Fruit fly (Drosophila melanogaster): ENCODE data around the gene CG15478.

The CG15478 gene

DNA sequence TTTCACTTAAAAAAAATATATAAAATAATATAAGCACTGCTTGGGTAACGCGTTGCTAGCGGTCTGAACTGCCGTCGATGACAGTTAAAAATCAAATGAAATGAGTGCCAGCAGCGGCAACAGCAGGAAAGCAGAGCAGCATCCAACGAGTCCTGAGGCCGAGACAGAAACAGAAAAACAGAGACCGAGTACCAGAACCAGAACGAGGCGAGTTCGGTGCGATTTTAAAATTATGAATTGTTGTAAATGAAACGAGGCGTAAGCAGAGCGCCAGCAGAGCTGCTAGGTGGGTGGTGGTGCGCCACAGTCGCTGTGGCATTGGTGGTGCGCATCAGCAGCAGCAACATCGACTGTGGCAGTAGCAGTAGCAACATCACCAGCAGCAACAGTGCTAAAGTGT, at the start of gene CG15478:
Gene CG15478, minus strand, starts transcription at position 101 of the 400 bp plus-strand sequence.
- TF ChIP-seq CG12768 (GFP tag; optimal IDR thresholded peaks at IDR 0.05) (no peak), Mnt (GFP tag; optimal IDR thresholded peaks at IDR 0.05) (no peak), pad (GFP tag; optimal IDR thresholded peaks at IDR 0.05) (no peak), CG7101 (tag; optimal IDR thresholded peaks at IDR 0.05) (no peak), Clk (GFP tag; optimal IDR thresholded peaks at IDR 0.05) (no peak), CG33017 (tag; optimal IDR thresholded peaks at IDR 0.05) (no peak), toe (GFP tag; optimal IDR thresholded peaks at IDR 0.05) (no peak), Hr96 (GFP tag; optimal IDR thresholded peaks at IDR 0.05) (no peak), ovo (GFP tag; optimal IDR thresholded peaks at IDR 0.05) (no peak), CG11617 (GFP tag; optimal IDR thresholded peaks at IDR 0.05) (no peak), kay (GFP tag; ENCODE audit: borderline replicate concordance) (no peak), CG1620 (GFP tag; optimal IDR thresholded peaks at IDR 0.05) (no peak), Crg-1 (GFP tag; optimal IDR thresholded peaks at IDR 0.05) (no peak), CG14711 (tag; optimal IDR thresholded peaks at IDR 0.05) (no peak), cnc (optimal IDR thresholded peaks at IDR 0.05) (no peak), CG5204 (GFP tag; optimal IDR thresholded peaks at IDR 0.05) (no peak), CG7045 (GFP tag; optimal IDR thresholded peaks at IDR 0.05) (no peak), cic (GFP tag; optimal IDR thresholded peaks at IDR 0.05) (no peak), tj (GFP tag; optimal IDR thresholded peaks at IDR 0.05) (no peak), bab1 (GFP tag; optimal IDR thresholded peaks at IDR 0.05) (no peak)

DNA sequence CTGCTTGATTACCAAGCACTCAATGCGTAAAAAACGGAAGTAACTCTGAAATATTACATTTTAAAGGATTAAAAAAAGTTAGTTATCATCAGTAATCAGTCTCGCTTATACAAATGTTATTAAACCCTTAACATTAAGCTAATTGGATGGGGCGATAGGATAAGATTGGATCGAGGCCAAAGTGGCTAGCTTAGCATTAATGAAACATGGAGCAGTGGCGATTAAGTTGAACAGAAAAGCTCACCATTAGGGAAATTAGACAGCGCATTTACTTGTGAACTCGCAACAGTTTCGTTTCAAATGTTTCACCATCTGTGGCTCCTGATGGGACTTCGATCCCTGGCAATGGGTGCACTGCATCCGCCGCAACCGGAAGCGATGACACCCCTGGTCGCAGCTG, 47.0 kb upstream of the CG15478 start, which contains the start of gene Ir7a:
Gene Ir7a, plus strand, starts transcription at position 301 of the 400 bp plus-strand sequence.
- no peak for TF ChIP-seq ovo (GFP tag; optimal IDR thresholded peaks at IDR 0.05)
- no peak for TF ChIP-seq cic (GFP tag; optimal IDR thresholded peaks at IDR 0.05)
- TF ChIP-seq CG5204 (GFP tag; optimal IDR thresholded peaks at IDR 0.05) = no peak
- no peak for TF ChIP-seq cnc (optimal IDR thresholded peaks at IDR 0.05)
- no peak for TF ChIP-seq Crg-1 (GFP tag; optimal IDR thresholded peaks at IDR 0.05)
- no peak for TF ChIP-seq CG12768 (GFP tag; optimal IDR thresholded peaks at IDR 0.05)
- no peak for TF ChIP-seq CG7045 (GFP tag; optimal IDR thresholded peaks at IDR 0.05)
- no peak for TF ChIP-seq CG14711 (tag; optimal IDR thresholded peaks at IDR 0.05)
- TF ChIP-seq Mnt (GFP tag; optimal IDR thresholded peaks at IDR 0.05) = no peak
- TF ChIP-seq toe (GFP tag; optimal IDR thresholded peaks at IDR 0.05) = no peak
- TF ChIP-seq Clk (GFP tag; optimal IDR thresholded peaks at IDR 0.05) = no peak

DNA sequence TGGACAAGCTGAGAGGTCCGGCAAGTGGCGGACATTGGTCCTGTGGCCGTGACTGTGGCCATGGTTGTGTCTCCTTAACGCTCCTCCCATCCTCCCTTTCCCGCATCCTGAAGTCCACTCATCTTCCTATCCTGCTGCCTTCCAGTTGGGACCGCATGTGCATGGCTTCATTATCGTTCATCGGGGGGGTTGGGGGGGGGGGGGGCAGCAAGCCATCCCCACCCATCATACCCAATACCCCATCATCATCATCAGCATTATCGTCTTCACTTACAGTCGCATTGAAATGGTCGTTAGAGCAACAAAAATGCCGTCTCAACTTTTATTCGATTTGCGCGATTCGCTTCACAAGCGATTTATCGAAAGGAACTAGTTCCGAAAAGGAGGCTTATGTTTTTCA, 28.6 kb upstream of the CG15478 start:
- no peak for TF ChIP-seq pad (GFP tag; optimal IDR thresholded peaks at IDR 0.05)
- TF ChIP-seq CG12768 (GFP tag; optimal IDR thresholded peaks at IDR 0.05) = no peak
- TF ChIP-seq Mnt (GFP tag; optimal IDR thresholded peaks at IDR 0.05) = no peak

DNA sequence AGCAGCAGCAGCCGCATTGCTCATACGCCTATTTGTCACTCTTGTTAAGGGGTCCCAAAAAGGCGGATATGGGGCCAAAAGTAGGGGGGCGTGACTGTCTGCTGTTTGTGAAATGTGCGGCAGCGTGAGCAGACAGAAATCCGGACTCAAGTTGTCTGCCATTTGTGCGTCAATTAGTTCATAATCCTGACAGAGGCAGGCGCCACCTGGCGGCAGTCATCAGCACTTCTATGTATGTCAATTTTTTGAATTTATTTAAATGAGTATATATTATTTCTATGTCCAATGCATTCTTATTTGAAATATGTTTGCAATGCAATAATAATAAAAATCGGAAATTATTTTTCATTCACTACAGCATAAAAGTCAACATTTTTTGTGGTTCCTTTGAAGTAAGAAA, 26.3 kb upstream of the CG15478 start:
- no peak for TF ChIP-seq cic (GFP tag; optimal IDR thresholded peaks at IDR 0.05)
- TF ChIP-seq Crg-1 (GFP tag; optimal IDR thresholded peaks at IDR 0.05) = no peak
- no peak for TF ChIP-seq CG12768 (GFP tag; optimal IDR thresholded peaks at IDR 0.05)
- TF ChIP-seq cnc (optimal IDR thresholded peaks at IDR 0.05) = no peak
- no peak for TF ChIP-seq CG1620 (GFP tag; optimal IDR thresholded peaks at IDR 0.05)
- TF ChIP-seq kay (GFP tag; ENCODE audit: borderline replicate concordance) = no peak
- TF ChIP-seq CG11617 (GFP tag; optimal IDR thresholded peaks at IDR 0.05) = no peak
- no peak for TF ChIP-seq CG33017 (tag; optimal IDR thresholded peaks at IDR 0.05)
- TF ChIP-seq toe (GFP tag; optimal IDR thresholded peaks at IDR 0.05) = no peak
- no peak for TF ChIP-seq CG7101 (tag; optimal IDR thresholded peaks at IDR 0.05)
- TF ChIP-seq Hr96 (GFP tag; optimal IDR thresholded peaks at IDR 0.05) = no peak
- TF ChIP-seq CG14711 (tag; optimal IDR thresholded peaks at IDR 0.05) = no peak
- TF ChIP-seq bab1 (GFP tag; optimal IDR thresholded peaks at IDR 0.05) = no peak
- TF ChIP-seq ovo (GFP tag; optimal IDR thresholded peaks at IDR 0.05) = no peak
- TF ChIP-seq CG7045 (GFP tag; optimal IDR thresholded peaks at IDR 0.05) = no peak

DNA sequence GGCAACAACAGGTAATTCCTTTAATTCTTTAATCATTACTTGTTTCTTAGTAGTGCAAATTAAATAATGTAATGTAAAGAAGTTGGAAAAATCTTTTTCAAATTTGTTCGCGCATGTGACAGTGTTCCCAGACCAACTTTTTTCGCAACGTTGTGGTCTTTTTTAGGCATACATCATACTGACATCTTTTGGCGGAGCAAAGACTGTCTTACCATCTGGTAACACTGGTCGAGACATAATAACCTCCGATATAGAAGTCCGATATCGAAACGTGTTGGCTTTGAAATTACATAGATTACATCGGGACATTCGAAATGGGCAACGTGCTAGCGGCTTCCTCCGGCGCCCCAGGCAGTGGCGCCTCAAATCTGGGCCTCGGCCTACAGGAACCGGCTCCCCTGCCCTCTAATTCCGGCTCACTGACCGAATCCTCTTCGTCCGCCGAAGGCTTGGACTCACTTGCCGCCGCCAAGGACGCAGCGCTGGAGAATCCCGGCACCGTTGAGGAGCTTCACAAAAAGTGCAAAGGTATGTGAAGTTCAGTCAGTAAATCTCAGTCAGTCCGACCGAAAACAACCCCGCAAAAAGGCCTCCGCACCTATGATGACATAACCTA, 19.5 kb upstream of the CG15478 start:
- TF ChIP-seq Mnt (GFP tag; optimal IDR thresholded peaks at IDR 0.05) = peak; percentile 54
- TF ChIP-seq CG14711 (tag; optimal IDR thresholded peaks at IDR 0.05) = peak; percentile 17
- peak; percentile 29 for TF ChIP-seq bab1 (GFP tag; optimal IDR thresholded peaks at IDR 0.05)
- no peak for TF ChIP-seq CG5204 (GFP tag; optimal IDR thresholded peaks at IDR 0.05)
- TF ChIP-seq CG7101 (tag; optimal IDR thresholded peaks at IDR 0.05) = peak; percentile 20

DNA sequence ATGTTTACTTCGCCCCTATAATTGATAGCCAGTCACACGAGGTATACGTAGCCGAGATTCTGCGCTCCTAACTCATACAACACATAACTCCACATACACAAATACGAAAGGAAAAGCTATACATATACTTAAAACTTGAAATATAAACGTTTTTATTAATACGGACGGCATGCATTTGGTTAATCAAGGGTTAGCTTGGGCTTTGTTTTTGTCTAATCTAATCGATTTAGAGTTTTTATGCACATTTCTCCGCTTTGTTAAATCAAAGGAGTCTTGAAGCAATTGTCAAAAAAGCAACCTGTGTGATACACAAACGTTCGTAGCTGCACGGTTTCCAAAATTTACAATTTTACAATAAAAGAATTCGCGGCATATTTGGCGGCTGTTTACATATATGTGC, 18.9 kb upstream of the CG15478 start, which contains the start of gene Tom40:
Gene Tom40, plus strand, starts transcription at position 301 of the 400 bp plus-strand sequence.
- TF ChIP-seq tj (GFP tag; optimal IDR thresholded peaks at IDR 0.05) (no peak), kay (GFP tag; ENCODE audit: borderline replicate concordance) (no peak), CG14711 (tag; optimal IDR thresholded peaks at IDR 0.05) (no peak), ovo (GFP tag; optimal IDR thresholded peaks at IDR 0.05) (no peak), Mnt (GFP tag; optimal IDR thresholded peaks at IDR 0.05) (no peak), CG7045 (GFP tag; optimal IDR thresholded peaks at IDR 0.05) (no peak), pad (GFP tag; optimal IDR thresholded peaks at IDR 0.05) (no peak), CG7101 (tag; optimal IDR thresholded peaks at IDR 0.05) (no peak), toe (GFP tag; optimal IDR thresholded peaks at IDR 0.05) (no peak), Clk (GFP tag; optimal IDR thresholded peaks at IDR 0.05) (no peak), CG11617 (GFP tag; optimal IDR thresholded peaks at IDR 0.05) (no peak), cnc (optimal IDR thresholded peaks at IDR 0.05) (no peak), bab1 (GFP tag; optimal IDR thresholded peaks at IDR 0.05) (no peak)

DNA sequence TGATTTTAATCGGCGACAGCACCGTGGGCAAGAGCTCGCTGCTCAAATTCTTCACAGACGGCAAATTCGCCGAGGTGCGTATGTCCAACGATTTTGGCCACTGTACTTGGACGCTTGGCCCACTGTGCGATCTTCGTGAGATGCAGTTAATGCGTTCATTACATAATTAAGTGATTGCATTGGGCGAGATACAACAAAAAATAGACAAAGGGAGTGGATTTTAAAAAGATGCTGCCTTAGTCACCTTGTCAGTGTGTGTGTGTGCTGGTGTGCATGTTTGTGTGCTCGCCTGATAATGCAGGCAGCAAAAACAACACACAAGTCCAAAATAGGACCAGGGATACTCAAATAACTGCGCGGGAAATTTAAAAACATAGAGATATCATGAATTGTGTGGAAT, 17.5 kb upstream of the CG15478 start:
- TF ChIP-seq CG1620 (GFP tag; optimal IDR thresholded peaks at IDR 0.05) (no peak), Clk (GFP tag; optimal IDR thresholded peaks at IDR 0.05) (no peak), CG11617 (GFP tag; optimal IDR thresholded peaks at IDR 0.05) (no peak), pad (GFP tag; optimal IDR thresholded peaks at IDR 0.05) (no peak), CG7101 (tag; optimal IDR thresholded peaks at IDR 0.05) (no peak), cic (GFP tag; optimal IDR thresholded peaks at IDR 0.05) (no peak), Mnt (GFP tag; optimal IDR thresholded peaks at IDR 0.05) (no peak), Hr96 (GFP tag; optimal IDR thresholded peaks at IDR 0.05) (no peak), CG14711 (tag; optimal IDR thresholded peaks at IDR 0.05) (no peak), tj (GFP tag; optimal IDR thresholded peaks at IDR 0.05) (no peak), kay (GFP tag; ENCODE audit: borderline replicate concordance) (no peak), CG7045 (GFP tag; optimal IDR thresholded peaks at IDR 0.05) (no peak), toe (GFP tag; optimal IDR thresholded peaks at IDR 0.05) (no peak), Crg-1 (GFP tag; optimal IDR thresholded peaks at IDR 0.05) (no peak), CG12768 (GFP tag; optimal IDR thresholded peaks at IDR 0.05) (no peak), CG5204 (GFP tag; optimal IDR thresholded peaks at IDR 0.05) (no peak), ovo (GFP tag; optimal IDR thresholded peaks at IDR 0.05) (no peak), CG33017 (tag; optimal IDR thresholded peaks at IDR 0.05) (no peak), bab1 (GFP tag; optimal IDR thresholded peaks at IDR 0.05) (no peak), cnc (optimal IDR thresholded peaks at IDR 0.05) (no peak)
